Fruit fly (Drosophila melanogaster) whole organism, embryonic: ENCODE data around the gene mei-P26.

ENCODE experiments used
- CG10543 ChIP-seq: fragments of 200-800 bp; sonication (Bioruptor generic); optimal IDR thresholded peaks from 3 replicates; lab custom pipeline; 2017; ENCODE audit warnings: missing biosample characterization, mild to moderate bottlenecking, missing genetic modification characterization, moderate library complexity
- CG18262 ChIP-seq: fragments of 200-800 bp; optimal IDR thresholded peaks from 3 replicates; lab custom pipeline; 2019; ENCODE audit warnings: missing biosample characterization, mild to moderate bottlenecking, missing genetic modification characterization, moderate library complexity
- CG34376 ChIP-seq: fragments of 200-800 bp; sonication (Bioruptor generic); optimal IDR thresholded peaks from 2 replicates; lab custom pipeline; 2018; ENCODE audit warnings: missing biosample characterization, mild to moderate bottlenecking, missing genetic modification characterization
- CG34422 ChIP-seq: fragments of 200-800 bp; sonication (Bioruptor generic); IDR thresholded peaks from 3 replicates; pipeline ENCODE4 v1.3.6; 2022; ENCODE audit warnings: missing biosample characterization, missing genetic modification characterization
- CG7786 ChIP-seq: fragments of 200-800 bp; sonication (Bioruptor generic); optimal IDR thresholded peaks from 2 replicates; lab custom pipeline; 2016; ENCODE audit warnings: missing biosample characterization, missing genetic modification characterization
- CG8924 ChIP-seq: fragments of 200-800 bp; optimal IDR thresholded peaks from 3 replicates; lab custom pipeline; 2019; ENCODE audit warnings: missing biosample characterization, mild to moderate bottlenecking, missing genetic modification characterization, moderate library complexity
- Chrac-16 ChIP-seq: fragments of 200-800 bp; sonication (Bioruptor generic); optimal IDR thresholded peaks from 3 replicates; lab custom pipeline; 2016; ENCODE audit warnings: missing biosample characterization, missing genetic modification characterization
- Dad ChIP-seq: fragments of 200-800 bp; sonication (Bioruptor generic); optimal IDR thresholded peaks from 3 replicates; lab custom pipeline; 2016; ENCODE audit warnings: missing biosample characterization, missing genetic modification characterization
- E2f1 ChIP-seq: fragments of 200-800 bp; sonication (Bioruptor generic); IDR thresholded peaks from 2 replicates; pipeline ENCODE4 v1.3.6; 2022; ENCODE audit warnings: missing biosample characterization, missing genetic modification characterization
- Eip74EF ChIP-seq, 2 experiments: fragments of 200-800 bp in 1 of 2; fragments of >200 bp in 1 of 2; sonication (Bioruptor generic) in 1 of 2; optimal IDR thresholded peaks; 2 replicates each; lab custom pipeline; 2017 to 2019; ENCODE audit warnings: missing biosample characterization in 2 of 2, missing genetic modification characterization in 2 of 2, mild to moderate bottlenecking in 1 of 2, moderate library complexity in 1 of 2
- HLH4C ChIP-seq: fragments of 200-800 bp; sonication (Bioruptor generic); IDR thresholded peaks from 3 replicates; pipeline ENCODE4 v1.3.6; 2022; ENCODE audit warnings: missing biosample characterization, missing genetic modification characterization; ENCODE audit not compliant: partially characterized antibody
- Hr51 ChIP-seq, 2 experiments: fragments of 200-800 bp; sonication (Bioruptor generic); optimal IDR thresholded peaks; 2 replicates in 1 of 2; 3 replicates in 1 of 2; lab custom pipeline; 2016 to 2018; ENCODE audit warnings: missing biosample characterization in 2 of 2, missing genetic modification characterization in 2 of 2, mild to moderate bottlenecking in 1 of 2, moderate library complexity in 1 of 2
- Hsf ChIP-seq: fragments of 200-800 bp; sonication (Bioruptor generic); optimal IDR thresholded peaks from 3 replicates; lab custom pipeline; 2016; ENCODE audit warnings: missing biosample characterization, missing genetic modification characterization
- Trl ChIP-seq, 3 experiments: fragments of >200 bp in 2 of 3; fragments of 200-800 bp in 1 of 3; sonication (Bioruptor generic) in 1 of 3; optimal IDR thresholded peaks; 2 replicates in 1 of 3; 3 replicates in 2 of 3; lab custom pipeline; 2016 to 2017; ENCODE audit warnings: missing biosample characterization in 1 of 3, missing genetic modification characterization in 1 of 3
- bsh ChIP-seq, 2 experiments: fragments of 200-800 bp; sonication (Bioruptor generic); optimal IDR thresholded peaks; 2 replicates each; lab custom pipeline; 2017 to 2018; ENCODE audit warnings: mild to moderate bottlenecking in 2 of 2, missing biosample characterization in 2 of 2, missing genetic modification characterization in 2 of 2, moderate library complexity in 1 of 2
- chinmo ChIP-seq: fragments of 200-800 bp; sonication (Bioruptor generic); IDR thresholded peaks from 4 replicates; pipeline ENCODE4 v1.3.6; 2022; ENCODE audit warnings: missing biosample characterization, missing genetic modification characterization; ENCODE audit not compliant: partially characterized antibody
- crol ChIP-seq: fragments of 200-800 bp; sonication (Bioruptor generic); IDR thresholded peaks from 2 replicates; pipeline ENCODE4 v1.3.6; 2022; ENCODE audit warnings: missing biosample characterization, missing genetic modification characterization
- crp ChIP-seq, 2 experiments: fragments of 200-800 bp; sonication (Bioruptor generic); optimal IDR thresholded peaks; 2 replicates in 1 of 2; 3 replicates in 1 of 2; lab custom pipeline; 2017; ENCODE audit warnings: missing biosample characterization in 2 of 2, missing genetic modification characterization in 2 of 2, mild to moderate bottlenecking in 1 of 2, moderate library complexity in 1 of 2
- dm ChIP-seq: fragments of 200-800 bp; sonication (Bioruptor generic); optimal IDR thresholded peaks from 3 replicates; lab custom pipeline; 2016; ENCODE audit warnings: missing biosample characterization, missing genetic modification characterization
- ewg ChIP-seq: fragments of 200-800 bp; sonication (Bioruptor generic); optimal IDR thresholded peaks from 3 replicates; lab custom pipeline; 2017; ENCODE audit warnings: mild to moderate bottlenecking, missing biosample characterization, missing genetic modification reagents, missing genetic modification characterization
- grn ChIP-seq: fragments of 200-800 bp; sonication (Bioruptor generic); optimal IDR thresholded peaks from 3 replicates; lab custom pipeline; 2017; ENCODE audit warnings: missing biosample characterization, missing genetic modification characterization
- jigr1 ChIP-seq: fragments of 200-800 bp; sonication (Bioruptor generic); IDR thresholded peaks from 3 replicates; pipeline ENCODE4 v1.3.6; 2022; ENCODE audit warnings: missing biosample characterization, missing genetic modification characterization
- kni ChIP-seq: fragments of 200-800 bp; sonication (Bioruptor generic); optimal IDR thresholded peaks from 3 replicates; lab custom pipeline; 2017; ENCODE audit warnings: mild to moderate bottlenecking, missing biosample characterization, missing genetic modification reagents, missing genetic modification characterization
- knrl ChIP-seq: fragments of 200-800 bp; sonication (Bioruptor generic); IDR thresholded peaks from 3 replicates; pipeline ENCODE4 v1.3.6; 2022; ENCODE audit warnings: missing biosample characterization, missing genetic modification characterization; ENCODE audit not compliant: partially characterized antibody
- nau ChIP-seq: fragments of 200-800 bp; sonication (Bioruptor generic); optimal IDR thresholded peaks from 3 replicates; lab custom pipeline; 2017; ENCODE audit warnings: missing biosample characterization, mild to moderate bottlenecking, missing genetic modification characterization, missing genetic modification reagents
- nom ChIP-seq: fragments of 200-800 bp; sonication (Bioruptor generic); optimal IDR thresholded peaks from 2 replicates; lab custom pipeline; 2017; ENCODE audit warnings: missing biosample characterization, missing genetic modification characterization, mild to moderate bottlenecking, moderate library complexity, missing genetic modification reagents
- odd ChIP-seq: fragments of 200-800 bp; sonication (Bioruptor generic); optimal IDR thresholded peaks from 2 replicates; lab custom pipeline; 2017; ENCODE audit warnings: missing biosample characterization, mild to moderate bottlenecking, missing genetic modification characterization
- sc ChIP-seq, 3 experiments: fragments of >200 bp in 2 of 3; fragments of 200-800 bp in 1 of 3; sonication (Bioruptor generic) in 1 of 3; optimal IDR thresholded peaks; 2 replicates in 2 of 3; 3 replicates in 1 of 3; lab custom pipeline; 2017; ENCODE audit warnings: mild to moderate bottlenecking in 1 of 3, missing biosample characterization in 1 of 3, missing genetic modification characterization in 1 of 3, missing genetic modification reagents in 1 of 3
- sd ChIP-seq: fragments of 200-800 bp; sonication (Bioruptor generic); optimal IDR thresholded peaks from 3 replicates; lab custom pipeline; 2018; ENCODE audit warnings: missing biosample characterization, mild to moderate bottlenecking, missing genetic modification characterization, moderate library complexity
- sens ChIP-seq: fragments of 200-800 bp; sonication (Bioruptor generic); peaks from one replicate; lab custom pipeline; 2016; ENCODE audit warnings: missing biosample characterization, missing genetic modification characterization
- sr ChIP-seq: fragments of 200-800 bp; sonication (Bioruptor generic); IDR thresholded peaks from 3 replicates; pipeline ENCODE4 v1.3.6; 2022; ENCODE audit warnings: missing biosample characterization, missing genetic modification characterization
- tna ChIP-seq: fragments of 200-800 bp; sonication (Bioruptor generic); IDR thresholded peaks from 2 replicates; pipeline ENCODE4 v1.3.6; 2022; ENCODE audit warnings: missing biosample characterization, missing genetic modification characterization; ENCODE audit not compliant: partially characterized antibody
- twi ChIP-seq: fragments of 200-800 bp; optimal IDR thresholded peaks from 2 replicates; lab custom pipeline; 2019; ENCODE audit warnings: missing biosample characterization, mild to moderate bottlenecking, missing genetic modification characterization, moderate library complexity
- vnd ChIP-seq: fragments of 200-800 bp; sonication (Bioruptor generic); IDR thresholded peaks from 3 replicates; pipeline ENCODE4 v1.3.6; 2022; ENCODE audit warnings: missing biosample characterization, missing genetic modification characterization; ENCODE audit not compliant: partially characterized antibody
- z ChIP-seq: fragments of 200-800 bp; sonication (Bioruptor generic); IDR thresholded peaks from 3 replicates; pipeline ENCODE4 v1.3.6; 2022; ENCODE audit warnings: missing biosample characterization, missing genetic modification characterization

mei-P26 gene

dm6 chrX:9163645-9164509 is 822 bp downstream of the mei-P26 start (continued):
- TF ChIP-seq sd (tag; lab: Kevin White, UChicago) = no peak
- TF ChIP-seq CG7786 (GFP tag; lab: Kevin White, UChicago) = no peak
- TF ChIP-seq Hr51 (GFP tag; optimal IDR thresholded peaks at IDR 0.05; lab: Kevin White, UChicago) = no peak
- TF ChIP-seq bsh (GFP tag; optimal IDR thresholded peaks at IDR 0.05; lab: Kevin White, UChicago) = peak in 1 of 2 experiments; percentile 41
- no peak for TF ChIP-seq tna (GFP tag; lab: Robert Waterston, UW)
- TF ChIP-seq sr (GFP tag; lab: Robert Waterston, UW) = peak; percentile 65; the same call in 2 of the 3 replicates
- peak; percentile 12 for TF ChIP-seq CG18262 (tag; lab: Kevin White, UChicago)
- TF ChIP-seq nom (GFP tag; lab: Kevin White, UChicago) = peak; percentile 48
- peak; percentile 84; the same call in 3 of the 4 replicates for TF ChIP-seq chinmo (GFP tag; lab: Robert Waterston, UW)
- peak; percentile 90 for TF ChIP-seq z (GFP tag; lab: Robert Waterston, UW)
- TF ChIP-seq Chrac-16 (GFP tag; lab: Kevin White, UChicago) = no peak
- peak in 1 of 2 experiments; percentile 43 for TF ChIP-seq Eip74EF (GFP tag; optimal IDR thresholded peaks at IDR 0.05; lab: Kevin White, UChicago)
- peak; percentile 35 for TF ChIP-seq kni (GFP tag; lab: Kevin White, UChicago)
- no peak for TF ChIP-seq Dad (GFP tag; lab: Kevin White, UChicago)
- no peak for TF ChIP-seq Hsf (GFP tag; lab: Kevin White, UChicago)
- TF ChIP-seq crol (GFP tag; lab: Robert Waterston, UW) = peak; percentile 80
- TF ChIP-seq vnd (GFP tag; lab: Robert Waterston, UW) = no peak
- peak; percentile 72 for TF ChIP-seq grn (GFP tag; lab: Kevin White, UChicago)
- TF ChIP-seq jigr1 (GFP tag; lab: Robert Waterston, UW) = no peak
- peak; percentile 13 for TF ChIP-seq CG10543 (GFP tag; lab: Kevin White, UChicago)
- TF ChIP-seq knrl (GFP tag; lab: Robert Waterston, UW) = 0 out of 3 replicates have a peak, but pooled peaks have one; percentile 27
- TF ChIP-seq odd (GFP tag; lab: Kevin White, UChicago) = peak; percentile 25
- TF ChIP-seq crp (GFP tag; optimal IDR thresholded peaks at IDR 0.05; lab: Kevin White, UChicago) = peak in 1 of 2 experiments; percentile 22
- peak; percentile 48 for TF ChIP-seq CG34376 (GFP tag; lab: Kevin White, UChicago)
- TF ChIP-seq HLH4C = no peak
- TF ChIP-seq nau (GFP tag; lab: Kevin White, UChicago) = no peak
- TF ChIP-seq sens (GFP tag; lab: Kevin White, UChicago) = peak; percentile 48
- TF ChIP-seq CG34422 (GFP tag; lab: Robert Waterston, UW) = peak; percentile 38; the same call in 1 of the 3 replicates
- TF ChIP-seq sc (optimal IDR thresholded peaks at IDR 0.05; lab: Kevin White, UChicago) = no peak
- no peak for TF ChIP-seq sc (GFP tag; optimal IDR thresholded peaks at IDR 0.05; lab: Kevin White, UChicago)
- peak; percentile 74 for TF ChIP-seq dm (GFP tag; lab: Kevin White, UChicago)
- TF ChIP-seq ewg = peak; percentile 51
- TF ChIP-seq twi = peak; percentile 20
- peak; percentile 70 to 90 for TF ChIP-seq Trl (optimal IDR thresholded peaks at IDR 0.05; lab: Kevin White, UChicago)
- TF ChIP-seq Trl (GFP tag; optimal IDR thresholded peaks at IDR 0.05; lab: Kevin White, UChicago) = peak; percentile 30
- TF ChIP-seq CG8924 (tag; lab: Kevin White, UChicago) = peak; percentile 2
- no peak for TF ChIP-seq E2f1 (GFP tag; lab: Robert Waterston, UW)
